Fruit fly (Drosophila melanogaster) whole organism, embryonic: ENCODE measurements around the gene CG15144.

Experiments used
- Bgb ChIP-seq: fragments of 200-800 bp; sonication (Bioruptor generic); IDR thresholded peaks from 2 replicates; pipeline ENCODE4 v1.3.6; 2022; ENCODE audit warnings: missing biosample characterization, missing genetic modification characterization; ENCODE audit not compliant: partially characterized antibody
- CG10321 ChIP-seq: fragments of 200-800 bp; sonication (Bioruptor generic); IDR thresholded peaks from 2 replicates; pipeline ENCODE4 v1.3.6; 2022; ENCODE audit warnings: missing biosample characterization, missing genetic modification characterization
- CG10979 ChIP-seq: fragments of 200-800 bp; sonication (Bioruptor generic); optimal IDR thresholded peaks from 2 replicates; lab custom pipeline; 2018; ENCODE audit warnings: missing biosample characterization, mild to moderate bottlenecking, missing genetic modification characterization, moderate library complexity
- CG11695 ChIP-seq: fragments of 200-800 bp; sonication (Bioruptor generic); IDR thresholded peaks from 3 replicates; pipeline ENCODE4 v1.3.6; 2022; ENCODE audit warnings: missing biosample characterization, missing genetic modification characterization
- CG12942 ChIP-seq: fragments of 200-800 bp; sonication (Bioruptor generic); optimal IDR thresholded peaks from 3 replicates; lab custom pipeline; 2016; ENCODE audit warnings: missing biosample characterization, missing genetic modification characterization
- CG14667 ChIP-seq: fragments of 200-800 bp; sonication (Bioruptor generic); IDR thresholded peaks from 2 replicates; pipeline ENCODE4 v1.3.6; 2022; ENCODE audit warnings: missing biosample characterization, missing genetic modification characterization
- CG14710 ChIP-seq: fragments of 200-800 bp; sonication (Bioruptor generic); optimal IDR thresholded peaks from 3 replicates; lab custom pipeline; 2019; ENCODE audit warnings: missing biosample characterization, mild to moderate bottlenecking, missing genetic modification characterization, moderate library complexity
- CG15514 ChIP-seq: fragments of 200-800 bp; sonication (Bioruptor generic); optimal IDR thresholded peaks from 3 replicates; lab custom pipeline; 2017; ENCODE audit warnings: missing biosample characterization, missing genetic modification characterization, mild to moderate bottlenecking, moderate library complexity, missing genetic modification reagents
- CG18262 ChIP-seq: fragments of 200-800 bp; optimal IDR thresholded peaks from 3 replicates; lab custom pipeline; 2019; ENCODE audit warnings: missing biosample characterization, mild to moderate bottlenecking, missing genetic modification characterization, moderate library complexity
- CG18476 ChIP-seq: fragments of 200-800 bp; sonication (Bioruptor generic); optimal IDR thresholded peaks from 2 replicates; lab custom pipeline; 2016; ENCODE audit warnings: missing biosample characterization, mild to moderate bottlenecking, missing genetic modification characterization
- CG30020 ChIP-seq: fragments of 200-800 bp; optimal IDR thresholded peaks from 2 replicates; lab custom pipeline; 2019; ENCODE audit warnings: missing biosample characterization, mild to moderate bottlenecking, missing genetic modification characterization, moderate library complexity
- CG34224 ChIP-seq: fragments of 200-800 bp; sonication (Bioruptor generic); IDR thresholded peaks from 3 replicates; pipeline ENCODE4 v1.3.6; 2022; ENCODE audit warnings: missing biosample characterization, missing genetic modification characterization; ENCODE audit not compliant: partially characterized antibody
- CG4404 ChIP-seq: fragments of 200-800 bp; sonication (Bioruptor generic); IDR thresholded peaks from 2 replicates; pipeline ENCODE4 v1.3.6; 2022; ENCODE audit warnings: missing biosample characterization, missing genetic modification characterization
- CG4617 ChIP-seq: fragments of 200-800 bp; sonication (Bioruptor generic); optimal IDR thresholded peaks from 3 replicates; lab custom pipeline; 2016; ENCODE audit warnings: missing biosample characterization, missing genetic modification characterization, borderline replicate concordance
- CG6683 ChIP-seq: fragments of 200-800 bp; sonication (Bioruptor generic); optimal IDR thresholded peaks from 2 replicates; lab custom pipeline; 2017; ENCODE audit warnings: missing biosample characterization, mild to moderate bottlenecking, missing genetic modification characterization, missing genetic modification reagents
- CG7556 ChIP-seq: fragments of 200-800 bp; sonication (Bioruptor generic); optimal IDR thresholded peaks from 2 replicates; lab custom pipeline; 2017; ENCODE audit warnings: missing biosample characterization, mild to moderate bottlenecking, missing genetic modification characterization
- CG9215 ChIP-seq: fragments of 200-800 bp; sonication (Bioruptor generic); IDR thresholded peaks from 2 replicates; pipeline ENCODE4 v1.3.6; 2022; ENCODE audit warnings: missing biosample characterization, missing genetic modification characterization
- CG9817 ChIP-seq: fragments of 200-800 bp; sonication (Bioruptor generic); optimal IDR thresholded peaks from 2 replicates; lab custom pipeline; 2018; ENCODE audit warnings: missing biosample characterization, mild to moderate bottlenecking, missing genetic modification characterization, moderate library complexity
- CHES-1-like ChIP-seq: fragments of 200-800 bp; sonication (Bioruptor generic); optimal IDR thresholded peaks from 2 replicates; lab custom pipeline; 2016; ENCODE audit warnings: missing biosample characterization, missing genetic modification characterization
- CTCF ChIP-seq: fragments of 200-800 bp; sonication (Bioruptor generic); optimal IDR thresholded peaks from 2 replicates; lab custom pipeline; 2017; ENCODE audit warnings: missing biosample characterization, mild to moderate bottlenecking, missing genetic modification characterization, moderate library complexity
- ERR ChIP-seq: fragments of 200-800 bp; sonication (Bioruptor generic); optimal IDR thresholded peaks from 2 replicates; lab custom pipeline; 2016; ENCODE audit warnings: missing biosample characterization, missing genetic modification characterization
- HLH4C ChIP-seq: fragments of 200-800 bp; sonication (Bioruptor generic); IDR thresholded peaks from 3 replicates; pipeline ENCODE4 v1.3.6; 2022; ENCODE audit warnings: missing biosample characterization, missing genetic modification characterization; ENCODE audit not compliant: partially characterized antibody
- Hmr ChIP-seq: fragments of 200-800 bp; sonication (Bioruptor generic); optimal IDR thresholded peaks from 3 replicates; lab custom pipeline; 2017; ENCODE audit warnings: mild to moderate bottlenecking, missing biosample characterization, missing genetic modification reagents, missing genetic modification characterization
- Hr51 ChIP-seq, 2 experiments: fragments of 200-800 bp; sonication (Bioruptor generic); optimal IDR thresholded peaks; 2 replicates in 1 of 2; 3 replicates in 1 of 2; lab custom pipeline; 2016 to 2018; ENCODE audit warnings: missing biosample characterization in 2 of 2, missing genetic modification characterization in 2 of 2, mild to moderate bottlenecking in 1 of 2, moderate library complexity in 1 of 2
- MESR4 ChIP-seq: fragments of 200-800 bp; sonication (Bioruptor generic); optimal IDR thresholded peaks from 2 replicates; lab custom pipeline; 2018; ENCODE audit warnings: missing biosample characterization, mild to moderate bottlenecking, missing genetic modification characterization, moderate library complexity
- MTF-1 ChIP-seq: fragments of 200-800 bp; sonication (Bioruptor generic); optimal IDR thresholded peaks from 2 replicates; lab custom pipeline; 2018; ENCODE audit warnings: missing biosample characterization, mild to moderate bottlenecking, missing genetic modification characterization, borderline replicate concordance
- Xbp1 ChIP-seq: fragments of 200-800 bp; sonication (Bioruptor generic); optimal IDR thresholded peaks from 3 replicates; lab custom pipeline; 2016; ENCODE audit warnings: missing biosample characterization, mild to moderate bottlenecking, missing genetic modification characterization
- bowl ChIP-seq: fragments of 200-800 bp; sonication (Bioruptor generic); IDR thresholded peaks from 2 replicates; pipeline ENCODE4 v1.3.6; 2022; ENCODE audit warnings: missing biosample characterization, missing genetic modification characterization
- br ChIP-seq: fragments of >200 bp; optimal IDR thresholded peaks from 2 replicates; lab custom pipeline; 2017
- cg ChIP-seq: fragments of 200-800 bp; sonication (Bioruptor generic); optimal IDR thresholded peaks from 3 replicates; lab custom pipeline; 2019; ENCODE audit warnings: missing biosample characterization, mild to moderate bottlenecking, missing genetic modification characterization, moderate library complexity
- chn ChIP-seq: fragments of 200-800 bp; sonication (Bioruptor generic); optimal IDR thresholded peaks from 2 replicates; lab custom pipeline; 2016; ENCODE audit warnings: missing biosample characterization, missing genetic modification characterization
- fd64A ChIP-seq: fragments of 200-800 bp; sonication (Bioruptor generic); optimal IDR thresholded peaks from 3 replicates; lab custom pipeline; 2018; ENCODE audit warnings: missing biosample characterization, mild to moderate bottlenecking, missing genetic modification characterization
- gfzf ChIP-seq: fragments of 200-800 bp; sonication (Bioruptor generic); optimal IDR thresholded peaks from 2 replicates; lab custom pipeline; 2016; ENCODE audit warnings: missing biosample characterization, mild to moderate bottlenecking, missing genetic modification characterization, moderate library complexity
- grau ChIP-seq: fragments of 200-800 bp; optimal IDR thresholded peaks from 3 replicates; lab custom pipeline; 2019; ENCODE audit warnings: missing biosample characterization, mild to moderate bottlenecking, missing genetic modification characterization, moderate library complexity
- insv ChIP-seq, 2 experiments: fragments of 200-800 bp; sonication (Bioruptor generic); optimal IDR thresholded peaks; 3 replicates each; lab custom pipeline; 2016 to 2018; ENCODE audit warnings: missing biosample characterization in 2 of 2, missing genetic modification characterization in 2 of 2
- maf-S ChIP-seq: fragments of 200-800 bp; sonication (Bioruptor generic); optimal IDR thresholded peaks from 2 replicates; lab custom pipeline; 2016; ENCODE audit warnings: missing biosample characterization, missing genetic modification characterization
- nerfin-2 ChIP-seq: fragments of 200-800 bp; sonication (Bioruptor generic); IDR thresholded peaks from 2 replicates; pipeline ENCODE4 v1.3.6; 2022; ENCODE audit warnings: missing biosample characterization, missing genetic modification characterization; ENCODE audit not compliant: partially characterized antibody
- pnt ChIP-seq: fragments of 200-800 bp; sonication (Bioruptor generic); optimal IDR thresholded peaks from 3 replicates; lab custom pipeline; 2016; ENCODE audit warnings: missing biosample characterization, missing genetic modification characterization
- repo ChIP-seq: fragments of 200-800 bp; sonication (Bioruptor generic); optimal IDR thresholded peaks from 2 replicates; lab custom pipeline; 2016; ENCODE audit warnings: missing biosample characterization, missing genetic modification characterization
- row ChIP-seq: fragments of 200-800 bp; sonication (Bioruptor generic); IDR thresholded peaks from 3 replicates; pipeline ENCODE4 v1.3.6; 2022; ENCODE audit warnings: missing biosample characterization, missing genetic modification characterization
- run ChIP-seq: fragments of 200-800 bp; sonication (Bioruptor generic); optimal IDR thresholded peaks from 3 replicates; lab custom pipeline; 2018; ENCODE audit warnings: missing biosample characterization, mild to moderate bottlenecking, missing genetic modification characterization
- sens ChIP-seq: fragments of 200-800 bp; sonication (Bioruptor generic); peaks from one replicate; lab custom pipeline; 2016; ENCODE audit warnings: missing biosample characterization, missing genetic modification characterization
- sens-2 ChIP-seq: fragments of 200-800 bp; sonication (Bioruptor generic); IDR thresholded peaks from 2 replicates; pipeline ENCODE4 v1.3.6; 2022; ENCODE audit warnings: missing biosample characterization, missing genetic modification characterization
- tap ChIP-seq: fragments of 200-800 bp; optimal IDR thresholded peaks from 3 replicates; lab custom pipeline; 2019; ENCODE audit warnings: missing biosample characterization, mild to moderate bottlenecking, missing genetic modification characterization, moderate library complexity
- tll ChIP-seq, 2 experiments: fragments of 200-800 bp in 1 of 2; fragments of >200 bp in 1 of 2; sonication (Bioruptor generic) in 1 of 2; optimal IDR thresholded peaks; 2 replicates each; lab custom pipeline; 2017 to 2019; ENCODE audit warnings: missing biosample characterization in 2 of 2, missing genetic modification characterization in 2 of 2, mild to moderate bottlenecking in 1 of 2, moderate library complexity in 1 of 2
- tup ChIP-seq: fragments of 200-800 bp; sonication (Bioruptor generic); optimal IDR thresholded peaks from 2 replicates; lab custom pipeline; 2016; ENCODE audit warnings: missing biosample characterization, mild to moderate bottlenecking, missing genetic modification characterization, moderate library complexity
- vnd ChIP-seq: fragments of 200-800 bp; sonication (Bioruptor generic); IDR thresholded peaks from 3 replicates; pipeline ENCODE4 v1.3.6; 2022; ENCODE audit warnings: missing biosample characterization, missing genetic modification characterization; ENCODE audit not compliant: partially characterized antibody
- zen ChIP-seq: fragments of 200-800 bp; sonication (Bioruptor generic); optimal IDR thresholded peaks from 3 replicates; lab custom pipeline; 2018; ENCODE audit warnings: missing biosample characterization, mild to moderate bottlenecking, missing genetic modification characterization, moderate library complexity

The CG15144 gene

dm6 chr2L:17480943-17481580, 47.9 kb downstream of the CG15144 start, which contains the start of the genes fws and Lamtor3 (continued):
- TF ChIP-seq tap (tag; lab: Kevin White, UChicago) (peak; percentile 97), CG7556 (GFP tag; lab: Kevin White, UChicago) (peak; percentile 97), CG10979 (tag; lab: Kevin White, UChicago) (peak; percentile 96), insv (GFP tag; optimal IDR thresholded peaks at IDR 0.05; lab: Kevin White, UChicago) (no peak), ERR (GFP tag; lab: Kevin White, UChicago) (peak; percentile 39), sens-2 (GFP tag; lab: Robert Waterston, UW) (peak; percentile 98), pnt (GFP tag; lab: Kevin White, UChicago) (peak; percentile 42), repo (peak; percentile 53), MTF-1 (GFP tag; lab: Kevin White, UChicago) (peak; percentile 95), CG14667 (GFP tag; lab: Robert Waterston, UW) (peak; percentile 99), Xbp1 (GFP tag; lab: Kevin White, UChicago) (peak; percentile 98), CG4617 (GFP tag; lab: Kevin White, UChicago) (peak; percentile 95), bowl (GFP tag; lab: Robert Waterston, UW) (peak; percentile 98), CG15514 (GFP tag; lab: Kevin White, UChicago) (peak; percentile 94), CG18476 (GFP tag; lab: Kevin White, UChicago) (peak; percentile 94), fd64A (GFP tag; lab: Kevin White, UChicago) (peak; percentile 93), maf-S (GFP tag; lab: Kevin White, UChicago) (peak; percentile 86), CG30020 (tag; lab: Kevin White, UChicago) (peak; percentile 85)
- TF ChIP-seq, all 482 proteins: peak for 442

dm6 chr2L:17477710-17478109, 51.2 kb downstream of the CG15144 start, which contains the start of gene cass:
cass (minus strand) TSS chr2L:17477888.
- TF ChIP-seq CG6683 (no peak), CG4404 (GFP tag; lab: Robert Waterston, UW) (no peak), CG9215 (no peak), CG9817 (tag; lab: Kevin White, UChicago) (no peak), nerfin-2 (peak; percentile 65; the same call in 1 of the 2 replicates), tll (GFP tag; optimal IDR thresholded peaks at IDR 0.05; lab: Kevin White, UChicago) (no peak), gfzf (peak; percentile 88), HLH4C (GFP tag; lab: Robert Waterston, UW) (peak; percentile 91), CG11695 (GFP tag; lab: Robert Waterston, UW) (no peak), cg (GFP tag; lab: Kevin White, UChicago) (no peak), tup (GFP tag; lab: Kevin White, UChicago) (no peak), CG12942 (no peak), CG14710 (tag; lab: Kevin White, UChicago) (peak; percentile 54), bowl (GFP tag; lab: Robert Waterston, UW) (no peak), CG10321 (GFP tag; lab: Robert Waterston, UW) (no peak), Bgb (peak; percentile 94), row (peak; percentile 60), MESR4 (GFP tag; lab: Kevin White, UChicago) (peak; percentile 93), chn (GFP tag; lab: Kevin White, UChicago) (no peak), run (tag; lab: Kevin White, UChicago) (no peak), zen (peak; percentile 52), CTCF (peak; percentile 47), CG18262 (peak; percentile 13), sens (GFP tag; lab: Kevin White, UChicago) (peak; percentile 76), CHES-1-like (GFP tag; lab: Kevin White, UChicago) (no peak), grau (tag; lab: Kevin White, UChicago) (peak; percentile 31), vnd (peak; percentile 88), Hmr (GFP tag; lab: Kevin White, UChicago) (peak; percentile 37), br (lab: Kevin White, UChicago) (no peak), CG34224 (GFP tag; lab: Robert Waterston, UW) (peak; percentile 92), Hr51 (GFP tag; optimal IDR thresholded peaks at IDR 0.05; lab: Kevin White, UChicago) (no peak)
